Worm (Caenorhabditis elegans) whole organism, L4 larva: ENCODE measurements around the gene wapl-1.

Source experiments
- D1046.2 ChIP-seq: fragments of 200-800 bp; sonication (Bioruptor generic); IDR thresholded peaks from 2 replicates; pipeline ENCODE4 v1.3.6; 2022; ENCODE audit warnings: missing genetic modification characterization, missing compliant biosample characterization
- F10B5.3 ChIP-seq: sonication (generic microtip); optimal IDR thresholded peaks from 2 replicates; lab custom pipeline; 2016; ENCODE audit warnings: mild to moderate bottlenecking, missing genetic modification characterization, missing compliant biosample characterization
- R02D3.7 ChIP-seq: fragments of 150-350 bp; sonication (generic microtip); optimal IDR thresholded peaks from 3 replicates; lab custom pipeline; 2014; ENCODE audit warnings: missing biosample characterization, missing genetic modification characterization
- T20F7.1 ChIP-seq: fragments of 200-800 bp; sonication (Bioruptor generic); optimal IDR thresholded peaks from 2 replicates; lab custom pipeline; 2018; ENCODE audit warnings: mild to moderate bottlenecking, missing genetic modification characterization, missing compliant biosample characterization
- Y105C5A.15 ChIP-seq: fragments of 200-800 bp; sonication (Bioruptor generic); IDR thresholded peaks from 2 replicates; pipeline ENCODE4 v1.3.6; 2022; ENCODE audit warnings: missing genetic modification characterization, missing compliant biosample characterization
- aha-1 ChIP-seq: fragments of 150-350 bp; peaks from one replicate; lab custom pipeline; 2014; ENCODE audit warnings: missing biosample characterization, missing genetic modification characterization
- ama-1 ChIP-seq: fragments of 150-350 bp; optimal IDR thresholded peaks from 2 replicates; lab custom pipeline; 2014; ENCODE audit warnings: inconsistent platforms, mixed read lengths
- arid-1 ChIP-seq: fragments of 200-800 bp; sonication (Bioruptor generic); conservative IDR thresholded peaks from 2 replicates; pipeline ENCODE4 v1.3.6; 2022; ENCODE audit warnings: missing genetic modification reagents, missing genetic modification characterization, missing compliant biosample characterization
- attf-4 ChIP-seq: sonication (generic microtip); optimal IDR thresholded peaks from 3 replicates; lab custom pipeline; 2017; ENCODE audit warnings: missing biosample characterization, missing genetic modification characterization
- ceh-20 ChIP-seq: fragments of 200-800 bp; sonication (Bioruptor generic); IDR thresholded peaks from 2 replicates; pipeline ENCODE4 v1.3.6; 2022; ENCODE audit warnings: missing genetic modification reagents, missing genetic modification characterization, missing compliant biosample characterization
- ceh-32 ChIP-seq: sonication (generic microtip); optimal IDR thresholded peaks from 2 replicates; lab custom pipeline; 2016; ENCODE audit warnings: mild to moderate bottlenecking, missing genetic modification characterization, missing compliant biosample characterization; ENCODE audit not compliant: poor library complexity
- ces-1 ChIP-seq: fragments of 150-350 bp; sonication (generic microtip); optimal IDR thresholded peaks from 4 replicates; lab custom pipeline; 2014; ENCODE audit warnings: missing biosample characterization, missing genetic modification reagents, missing genetic modification characterization
- cey-2 ChIP-seq: sonication (generic microtip); optimal IDR thresholded peaks from 3 replicates; lab custom pipeline; 2017; ENCODE audit warnings: missing genetic modification characterization, mild to moderate bottlenecking, missing compliant biosample characterization, antibody characterized with exemption, borderline replicate concordance; ENCODE audit not compliant: insufficient read depth
- daf-16 ChIP-seq, 3 experiments: sonication (generic microtip); optimal IDR thresholded peaks; 2 replicates each; lab custom pipeline; 2016 to 2017; ENCODE audit warnings: missing genetic modification characterization in 3 of 3, missing genetic modification reagents in 3 of 3, mild to moderate bottlenecking in 2 of 3, missing compliant biosample characterization in 2 of 3, missing biosample characterization in 1 of 3, moderate library complexity in 1 of 3
- daf-19 ChIP-seq: fragments of 200-800 bp; sonication (Bioruptor generic); conservative IDR thresholded peaks from 2 replicates; pipeline ENCODE4 v1.3.6; 2022; ENCODE audit warnings: missing genetic modification characterization, missing compliant biosample characterization
- dpl-1 ChIP-seq: fragments of 150-350 bp; optimal IDR thresholded peaks from 2 replicates; lab custom pipeline; 2014; ENCODE audit warnings: missing biosample characterization, missing genetic modification reagents, missing genetic modification characterization
- duxl-1 ChIP-seq: sonication (generic microtip); optimal IDR thresholded peaks from 2 replicates; lab custom pipeline; 2016; ENCODE audit warnings: mild to moderate bottlenecking, missing genetic modification characterization, moderate library complexity, missing compliant biosample characterization; ENCODE audit not compliant: poor library complexity
- egl-27 ChIP-seq: sonication (generic microtip); optimal IDR thresholded peaks from 3 replicates; lab custom pipeline; 2017; ENCODE audit warnings: missing biosample characterization, missing genetic modification reagents, missing genetic modification characterization
- fkh-10 ChIP-seq: fragments of 150-350 bp; optimal IDR thresholded peaks from 2 replicates; lab custom pipeline; 2014; ENCODE audit warnings: missing biosample characterization, missing genetic modification reagents, missing genetic modification characterization
- fos-1 ChIP-seq: fragments of 150-350 bp; optimal IDR thresholded peaks from 2 replicates; lab custom pipeline; 2014; ENCODE audit warnings: missing biosample characterization, missing genetic modification characterization
- gei-8 ChIP-seq: fragments of 200-800 bp; sonication (Bioruptor generic); optimal IDR thresholded peaks from 2 replicates; lab custom pipeline; 2018; ENCODE audit warnings: mild to moderate bottlenecking, missing genetic modification characterization, missing compliant biosample characterization
- hmg-1.1 ChIP-seq: fragments of 200-800 bp; sonication (Bioruptor generic); IDR thresholded peaks from 2 replicates; pipeline ENCODE4 v1.3.6; 2022; ENCODE audit warnings: missing genetic modification reagents, missing genetic modification characterization, missing compliant biosample characterization
- jun-1 ChIP-seq: fragments of 150-350 bp; optimal IDR thresholded peaks from 2 replicates; lab custom pipeline; 2014; ENCODE audit warnings: missing biosample characterization, missing genetic modification reagents, missing genetic modification characterization
- lin-13 ChIP-seq: fragments of 150-350 bp; optimal IDR thresholded peaks from 2 replicates; lab custom pipeline; 2014; ENCODE audit warnings: missing biosample characterization, missing genetic modification reagents, missing genetic modification characterization
- lin-15B ChIP-seq: fragments of 150-350 bp; sonication (generic microtip); optimal IDR thresholded peaks from 3 replicates; lab custom pipeline; 2014; ENCODE audit warnings: missing biosample characterization, missing genetic modification characterization
- lin-38 ChIP-seq: fragments of 200-800 bp; sonication (Bioruptor generic); IDR thresholded peaks from 2 replicates; pipeline ENCODE4 v1.3.6; 2022; ENCODE audit warnings: missing genetic modification reagents, missing genetic modification characterization, missing compliant biosample characterization
- lir-3 ChIP-seq: sonication (generic microtip); optimal IDR thresholded peaks from 2 replicates; lab custom pipeline; 2016; ENCODE audit warnings: mild to moderate bottlenecking, missing genetic modification characterization, missing compliant biosample characterization
- lsy-2 ChIP-seq, 2 experiments: fragments of 150-350 bp in 1 of 2; sonication (generic microtip) in 1 of 2; optimal IDR thresholded peaks; 2 replicates each; lab custom pipeline; 2014 to 2017; ENCODE audit warnings: missing biosample characterization in 2 of 2, missing genetic modification characterization in 2 of 2
- madf-5 ChIP-seq, 2 experiments: fragments of 200-800 bp; sonication (Bioruptor generic); IDR thresholded peaks; 2 replicates each; pipeline ENCODE4 v1.3.6; 2022; ENCODE audit warnings: missing compliant biosample characterization in 2 of 2, missing genetic modification characterization in 2 of 2
- madf-9 ChIP-seq: fragments of 200-800 bp; sonication (Bioruptor generic); conservative IDR thresholded peaks from 2 replicates; pipeline ENCODE4 v1.3.6; 2022; ENCODE audit warnings: missing genetic modification reagents, missing genetic modification characterization, missing compliant biosample characterization
- mdl-1 ChIP-seq, 2 experiments: fragments of 150-350 bp in 1 of 2; sonication (generic microtip) in 1 of 2; optimal IDR thresholded peaks; 2 replicates each; lab custom pipeline; 2014 to 2017; ENCODE audit warnings: missing biosample characterization in 2 of 2, missing genetic modification characterization in 2 of 2
- mdt-29 ChIP-seq: fragments of 200-800 bp; sonication (Bioruptor generic); IDR thresholded peaks from 2 replicates; pipeline ENCODE4 v1.3.6; 2022; ENCODE audit warnings: missing genetic modification reagents, missing genetic modification characterization, missing compliant biosample characterization
- mep-1 ChIP-seq: fragments of 150-350 bp; sonication (generic microtip); optimal IDR thresholded peaks from 3 replicates; lab custom pipeline; 2014; ENCODE audit warnings: missing biosample characterization, missing genetic modification characterization
- mxl-3 ChIP-seq: fragments of 200-800 bp; sonication (Bioruptor generic); optimal IDR thresholded peaks from 2 replicates; lab custom pipeline; 2018; ENCODE audit warnings: mild to moderate bottlenecking, missing genetic modification characterization, missing compliant biosample characterization
- nhr-10 ChIP-seq: fragments of 150-350 bp; optimal IDR thresholded peaks from 2 replicates; lab custom pipeline; 2014; ENCODE audit warnings: missing biosample characterization, missing genetic modification characterization
- nhr-102 ChIP-seq: sonication (generic microtip); optimal IDR thresholded peaks from 2 replicates; lab custom pipeline; 2016; ENCODE audit warnings: mild to moderate bottlenecking, missing genetic modification characterization, moderate library complexity, missing compliant biosample characterization
- nhr-11 ChIP-seq: fragments of 150-350 bp; optimal IDR thresholded peaks from 2 replicates; lab custom pipeline; 2014; ENCODE audit warnings: missing biosample characterization, missing genetic modification characterization
- nhr-111 ChIP-seq: fragments of 200-800 bp; sonication (Bioruptor generic); optimal IDR thresholded peaks from 2 replicates; lab custom pipeline; 2018; ENCODE audit warnings: mild to moderate bottlenecking, missing genetic modification characterization, missing compliant biosample characterization
- nhr-25 ChIP-seq: sonication (generic microtip); optimal IDR thresholded peaks from 2 replicates; lab custom pipeline; 2017; ENCODE audit warnings: missing genetic modification characterization, mild to moderate bottlenecking, missing compliant biosample characterization, antibody characterized with exemption, moderate library complexity, borderline replicate concordance; ENCODE audit not compliant: insufficient read depth
- nhr-41 ChIP-seq: fragments of 200-800 bp; sonication (Bioruptor generic); IDR thresholded peaks from 2 replicates; pipeline ENCODE4 v1.3.6; 2022; ENCODE audit warnings: missing genetic modification reagents, missing genetic modification characterization, missing compliant biosample characterization
- nhr-76 ChIP-seq: fragments of 150-350 bp; optimal IDR thresholded peaks from 2 replicates; lab custom pipeline; 2014; ENCODE audit warnings: missing biosample characterization, missing genetic modification characterization
- nhr-77 ChIP-seq: fragments of 150-350 bp; optimal IDR thresholded peaks from 2 replicates; lab custom pipeline; 2014; ENCODE audit warnings: missing biosample characterization, missing genetic modification characterization
- php-3 ChIP-seq: fragments of 200-800 bp; sonication (Bioruptor generic); IDR thresholded peaks from 2 replicates; pipeline ENCODE4 v1.3.6; 2022; ENCODE audit warnings: missing genetic modification reagents, missing genetic modification characterization, missing compliant biosample characterization
- set-16 ChIP-seq: fragments of 200-800 bp; sonication (Bioruptor generic); IDR thresholded peaks from 2 replicates; pipeline ENCODE4 v1.3.6; 2022; ENCODE audit warnings: missing genetic modification reagents, missing genetic modification characterization, missing compliant biosample characterization
- spr-3 ChIP-seq: fragments of 200-800 bp; sonication (Bioruptor generic); optimal IDR thresholded peaks from 2 replicates; lab custom pipeline; 2018; ENCODE audit warnings: mild to moderate bottlenecking, missing genetic modification characterization, missing compliant biosample characterization
- tag-97 ChIP-seq: fragments of 200-800 bp; sonication (Bioruptor generic); IDR thresholded peaks from 2 replicates; pipeline ENCODE4 v1.3.6; 2022; ENCODE audit warnings: missing genetic modification characterization, missing compliant biosample characterization
- unc-130 ChIP-seq: sonication (generic microtip); optimal IDR thresholded peaks from 2 replicates; lab custom pipeline; 2016; ENCODE audit warnings: missing genetic modification reagents, missing genetic modification characterization, missing compliant biosample characterization
- zag-1 ChIP-seq: fragments of 150-350 bp; optimal IDR thresholded peaks from 2 replicates; lab custom pipeline; 2014; ENCODE audit warnings: missing biosample characterization, missing genetic modification characterization
- zip-11 ChIP-seq: fragments of 200-800 bp; sonication (Bioruptor generic); IDR thresholded peaks from 2 replicates; pipeline ENCODE4 v1.3.6; 2022; ENCODE audit warnings: missing genetic modification characterization, missing compliant biosample characterization
- ztf-11 ChIP-seq: fragments of 150-350 bp; optimal IDR thresholded peaks from 2 replicates; lab custom pipeline; 2014; ENCODE audit warnings: missing biosample characterization, missing genetic modification characterization

The wapl-1 gene

DNA sequence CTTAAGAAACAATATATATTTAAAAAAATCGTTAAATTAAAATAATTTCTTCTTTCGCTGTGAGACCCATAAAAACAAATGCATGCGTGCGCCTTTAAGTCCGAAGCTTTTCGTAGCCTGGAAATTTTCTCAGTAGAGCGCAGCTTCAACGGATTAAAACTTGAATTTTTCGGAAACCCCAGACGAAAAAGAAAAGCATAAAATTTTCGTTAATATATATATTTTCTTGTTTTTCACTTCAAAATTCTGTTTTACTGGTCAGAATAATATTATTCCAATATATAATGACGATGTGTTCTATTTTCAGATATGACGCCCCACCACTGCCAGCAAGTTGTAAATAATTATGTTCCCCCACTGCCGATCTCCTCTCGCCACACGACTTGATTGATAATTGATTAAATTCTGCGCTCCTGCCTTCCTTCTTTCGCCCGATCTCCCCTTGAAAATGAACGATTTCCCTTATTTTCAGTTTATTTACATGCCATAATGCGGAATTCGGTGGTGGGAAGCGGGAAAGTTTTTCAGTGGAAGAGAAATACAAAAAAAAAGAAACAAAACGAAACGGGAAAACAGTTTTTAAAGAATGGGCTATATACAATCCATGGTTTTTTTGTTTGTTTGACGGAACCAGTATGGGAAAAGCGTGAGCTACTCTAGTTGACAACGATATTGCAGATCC, 22.6 kb upstream of the wapl-1 start (continued):
- TF ChIP-seq daf-16 (GFP tag; optimal IDR thresholded peaks at IDR 0.05; lab: Kevin White, UChicago): peak in 1 of 2 experiments; percentile 61
- peak; percentile 77 for TF ChIP-seq daf-16 (tag; optimal IDR thresholded peaks at IDR 0.05; lab: Kevin White, UChicago)
- TF ChIP-seq spr-3 (GFP tag; lab: Kevin White, UChicago): no peak
- no peak for TF ChIP-seq D1046.2 (GFP tag; lab: Robert Waterston, UW)
- no peak for TF ChIP-seq nhr-25
- TF ChIP-seq hmg-1.1 (GFP tag; lab: Robert Waterston, UW): no peak
- TF ChIP-seq aha-1 (tag; lab: Kevin White, UChicago): peak; percentile 30
- peak; percentile 33 to 72 for TF ChIP-seq lsy-2 (tag; optimal IDR thresholded peaks at IDR 0.05; lab: Kevin White, UChicago)
- 0 out of 2 replicates have a peak, but pooled peaks have one; percentile 31 for TF ChIP-seq php-3 (GFP tag; lab: Robert Waterston, UW)
- TF ChIP-seq zag-1 (tag; lab: Kevin White, UChicago): no peak
- peak; percentile 72 for TF ChIP-seq mep-1 (tag; lab: Kevin White, UChicago)
- TF ChIP-seq lin-15B (tag; lab: Kevin White, UChicago): no peak
- TF ChIP-seq cey-2 (tag; lab: Kevin White, UChicago): no peak
- TF ChIP-seq daf-19: no peak
- TF ChIP-seq ztf-11: no peak
- no peak for TF ChIP-seq T20F7.1 (GFP tag; lab: Kevin White, UChicago)
- no peak for TF ChIP-seq ceh-20 (GFP tag; lab: Robert Waterston, UW)
- no peak for TF ChIP-seq lir-3 (tag; lab: Kevin White, UChicago)
- TF ChIP-seq Y105C5A.15 (GFP tag; lab: Robert Waterston, UW): 0 out of 2 replicates have a peak, but pooled peaks have one; percentile 40
- no peak for TF ChIP-seq attf-4 (tag; lab: Kevin White, UChicago)
- TF ChIP-seq fos-1 (tag; lab: Kevin White, UChicago): no peak
- TF ChIP-seq unc-130 (GFP tag; lab: Kevin White, UChicago): peak; percentile 44
- TF ChIP-seq mdt-29 (GFP tag; lab: Robert Waterston, UW): no peak; the same call in none of the 2 replicates
- TF ChIP-seq nhr-111 (GFP tag; lab: Kevin White, UChicago): no peak
- TF ChIP-seq nhr-77 (tag; lab: Kevin White, UChicago): no peak
- no peak for TF ChIP-seq duxl-1
- TF ChIP-seq madf-9 (GFP tag; lab: Robert Waterston, UW): no peak
- no peak for TF ChIP-seq R02D3.7 (tag; lab: Kevin White, UChicago)
- no peak for TF ChIP-seq jun-1 (tag; lab: Kevin White, UChicago)
- no peak for TF ChIP-seq ces-1 (GFP tag; lab: Kevin White, UChicago)
- TF ChIP-seq nhr-41 (GFP tag; lab: Robert Waterston, UW): no peak
- TF ChIP-seq set-16 (GFP tag; lab: Robert Waterston, UW): no peak
- TF ChIP-seq nhr-11 (tag; lab: Kevin White, UChicago): peak; percentile 14
- TF ChIP-seq ceh-32 (tag; lab: Kevin White, UChicago): no peak
- no peak for TF ChIP-seq dpl-1 (GFP tag; lab: Kevin White, UChicago)
- peak; percentile 99 for TF ChIP-seq ama-1 (lab: Kevin White, UChicago)
- no peak for TF ChIP-seq zip-11
- TF ChIP-seq gei-8: no peak
- TF ChIP-seq nhr-76: no peak
- TF ChIP-seq lin-38: peak; percentile 65
- TF ChIP-seq F10B5.3 (tag; lab: Kevin White, UChicago): no peak
- no peak for TF ChIP-seq tag-97
- no peak for TF ChIP-seq egl-27 (tag; lab: Kevin White, UChicago)
- no peak for TF ChIP-seq lin-13 (GFP tag; lab: Kevin White, UChicago)
- peak; percentile 31 for TF ChIP-seq mxl-3 (GFP tag; lab: Kevin White, UChicago)
- peak; percentile 60 for TF ChIP-seq nhr-102 (tag; lab: Kevin White, UChicago)
- TF ChIP-seq arid-1 (GFP tag; lab: Robert Waterston, UW): no peak; the same call in 1 of the 2 replicates
- TF ChIP-seq fkh-10 (GFP tag; lab: Kevin White, UChicago): no peak
- no peak for TF ChIP-seq nhr-10 (tag; lab: Kevin White, UChicago)
- TF ChIP-seq mdl-1 (tag; optimal IDR thresholded peaks at IDR 0.05; lab: Kevin White, UChicago): no peak
- TF ChIP-seq madf-5 (GFP tag; IDR thresholded peaks at IDR 0.05; lab: Robert Waterston, UW): 0 out of 4 replicates have a peak, but pooled peaks of 1 of the 2 experiments have one; percentile 7
